Fruit fly (Drosophila melanogaster) whole organism, prepupa: ENCODE data around the gene VhaSFD.

Experiments used
- CG11902 ChIP-seq: fragments of 200-800 bp; sonication (Bioruptor generic); optimal IDR thresholded peaks from 3 replicates; lab custom pipeline; 2016; ENCODE audit warnings: missing biosample characterization, missing genetic modification characterization
- CG16779 ChIP-seq: fragments of 200-800 bp; sonication (Bioruptor generic); optimal IDR thresholded peaks from 3 replicates; lab custom pipeline; 2017; ENCODE audit warnings: missing biosample characterization, mild to moderate bottlenecking, missing genetic modification characterization
- CG3032 ChIP-seq: fragments of 200-800 bp; optimal IDR thresholded peaks from 2 replicates; lab custom pipeline; 2019; ENCODE audit warnings: missing biosample characterization, mild to moderate bottlenecking, missing genetic modification characterization, moderate library complexity
- CG31627 ChIP-seq: fragments of 200-800 bp; sonication (Bioruptor generic); optimal IDR thresholded peaks from 3 replicates; lab custom pipeline; 2016; ENCODE audit warnings: missing biosample characterization, missing genetic modification characterization
- CG34406 ChIP-seq: fragments of 200-800 bp; sonication (Bioruptor generic); optimal IDR thresholded peaks from 3 replicates; lab custom pipeline; 2016; ENCODE audit warnings: missing biosample characterization, missing genetic modification characterization
- Gug ChIP-seq: fragments of 200-800 bp; sonication (Bioruptor generic); IDR thresholded peaks from 2 replicates; pipeline ENCODE4 v1.3.6; 2022; ENCODE audit warnings: missing biosample characterization, missing genetic modification characterization
- ss ChIP-seq, 2 experiments: fragments of 200-800 bp; sonication (Bioruptor generic); optimal IDR thresholded peaks; 2 replicates in 1 of 2; 3 replicates in 1 of 2; lab custom pipeline; 2017 to 2018; ENCODE audit warnings: mild to moderate bottlenecking in 2 of 2, missing biosample characterization in 2 of 2, missing genetic modification characterization in 2 of 2, moderate library complexity in 1 of 2

DNA sequence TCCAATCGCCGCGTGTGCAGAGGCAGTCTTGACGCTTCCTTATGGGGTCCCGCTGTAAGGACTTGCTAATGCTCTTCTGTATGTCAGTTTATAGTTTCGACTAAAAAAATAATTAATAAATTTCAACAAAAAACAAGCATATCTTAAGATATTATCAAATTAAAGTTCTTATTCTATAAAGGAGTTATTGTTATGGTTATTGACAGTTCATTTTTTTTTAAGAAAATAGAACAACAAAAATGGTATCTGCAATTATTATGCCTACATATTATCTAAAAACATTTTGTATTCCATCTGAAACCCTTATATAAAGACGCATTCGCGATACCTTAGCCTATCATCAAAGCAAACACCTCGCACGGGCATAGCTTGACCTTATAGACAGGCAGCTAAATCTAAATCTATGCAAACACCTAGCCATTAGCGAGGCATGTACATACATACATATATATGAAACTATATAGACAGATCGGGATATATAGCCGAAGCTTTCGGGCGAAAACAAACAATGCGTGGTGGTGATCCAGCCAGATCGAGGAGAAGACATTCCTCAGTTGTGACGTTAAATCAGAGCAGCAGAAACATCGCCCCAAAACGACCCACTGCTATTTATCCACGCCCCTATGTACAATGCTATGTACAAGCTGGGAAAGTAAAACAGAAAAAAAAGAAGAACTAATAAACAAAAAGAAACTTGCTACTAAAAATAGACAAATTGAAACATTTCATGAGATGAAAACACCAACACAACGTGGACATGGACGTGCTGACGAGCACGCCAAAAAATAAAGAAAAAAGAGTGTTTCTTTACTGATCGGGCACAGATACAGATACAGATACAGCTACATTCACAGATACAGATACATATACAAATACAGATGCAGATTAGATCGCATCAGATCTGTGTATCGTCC is 33.1 kb upstream of the VhaSFD start, which contains the start of gene ppk17:
- TF ChIP-seq CG34406 (GFP tag; lab: Kevin White, UChicago) (no peak), CG11902 (GFP tag; lab: Kevin White, UChicago) (no peak), ss (GFP tag; optimal IDR thresholded peaks at IDR 0.05; lab: Kevin White, UChicago) (no peak), CG16779 (tag; lab: Kevin White, UChicago) (no peak), CG3032 (no peak), CG31627 (GFP tag; lab: Kevin White, UChicago) (no peak), Gug (GFP tag; lab: Robert Waterston, UW) (0 out of 2 replicates have a peak, but pooled peaks have one; percentile 19)
